Worm (Caenorhabditis elegans) whole organism, midembryonic: ENCODE results near the gene fezf-1.

Source experiments
- T22C8.4 ChIP-seq: fragments of 200-800 bp; sonication (Bioruptor generic); IDR thresholded peaks from 2 replicates; pipeline ENCODE4 v1.3.6; 2022; ENCODE audit warnings: missing genetic modification characterization, missing compliant biosample characterization
- cog-1 ChIP-seq: sonication (generic microtip); optimal IDR thresholded peaks from 2 replicates; lab custom pipeline; 2016; ENCODE audit warnings: missing genetic modification characterization, missing compliant biosample characterization
- flt-1 ChIP-seq: fragments of 200-800 bp; sonication (Bioruptor generic); IDR thresholded peaks from 2 replicates; pipeline ENCODE4 v1.3.6; 2022; ENCODE audit warnings: missing genetic modification characterization, missing compliant biosample characterization
- klf-2 ChIP-seq: fragments of 200-800 bp; sonication (Bioruptor generic); conservative IDR thresholded peaks from 2 replicates; pipeline ENCODE4 v1.3.6; 2022; ENCODE audit warnings: missing genetic modification reagents, missing genetic modification characterization, missing compliant biosample characterization
- med-1 ChIP-seq: sonication (generic microtip); optimal IDR thresholded peaks from 2 replicates; lab custom pipeline; 2017; ENCODE audit warnings: missing genetic modification characterization, mild to moderate bottlenecking, missing compliant biosample characterization, antibody characterized with exemption, missing genetic modification reagents; ENCODE audit not compliant: insufficient read depth
- ref-1 ChIP-seq: fragments of 200-800 bp; sonication (Bioruptor generic); conservative IDR thresholded peaks from 2 replicates; pipeline ENCODE4 v1.3.6; 2022; ENCODE audit warnings: missing genetic modification reagents, missing genetic modification characterization, missing compliant biosample characterization
- tab-1 ChIP-seq: fragments of 200-800 bp; sonication (Bioruptor generic); IDR thresholded peaks from 2 replicates; pipeline ENCODE4 v1.3.6; 2022; ENCODE audit warnings: missing genetic modification characterization, missing compliant biosample characterization
- ztf-23 ChIP-seq: fragments of 200-800 bp; sonication (Bioruptor generic); IDR thresholded peaks from 2 replicates; pipeline ENCODE4 v1.3.6; 2022; ENCODE audit warnings: missing genetic modification reagents, missing genetic modification characterization, missing compliant biosample characterization
- ztf-29 ChIP-seq: fragments of 200-800 bp; sonication (Bioruptor generic); IDR thresholded peaks from 2 replicates; pipeline ENCODE4 v1.3.6; 2022; ENCODE audit warnings: missing genetic modification reagents, missing genetic modification characterization, missing compliant biosample characterization

Gene fezf-1

DNA sequence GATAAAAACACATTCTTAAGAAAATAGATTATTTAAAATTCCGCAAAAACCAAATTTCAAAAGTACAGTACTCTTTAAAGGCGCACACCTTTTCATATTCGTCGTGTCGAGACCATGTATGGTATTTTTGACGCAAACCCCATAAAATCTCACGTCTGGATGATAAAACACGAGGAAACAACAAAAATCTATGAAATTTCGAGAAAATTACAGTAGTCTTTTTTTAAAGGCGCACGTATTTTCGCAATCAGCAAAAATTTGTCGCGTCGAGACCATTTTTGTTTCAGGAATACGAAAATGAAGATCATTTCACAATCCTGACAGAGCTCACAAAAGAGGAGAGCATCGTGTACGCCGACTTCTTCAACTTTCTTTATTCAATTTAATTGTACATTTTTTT lies 47.1 kb downstream of the fezf-1 start:
- TF ChIP-seq klf-2 (GFP tag; lab: Robert Waterston, UW) (no peak), ref-1 (GFP tag; lab: Robert Waterston, UW) (no peak), ztf-23 (GFP tag; lab: Robert Waterston, UW) (no peak), cog-1 (tag; lab: Kevin White, UChicago) (no peak), med-1 (GFP tag; lab: Kevin White, UChicago) (no peak), T22C8.4 (GFP tag; lab: Robert Waterston, UW) (no peak), tab-1 (GFP tag; lab: Robert Waterston, UW) (no peak), ztf-29 (GFP tag; lab: Robert Waterston, UW) (no peak), flt-1 (no peak)
